Worm (Caenorhabditis elegans): ENCODE measurements around the gene del-9.

DNA sequence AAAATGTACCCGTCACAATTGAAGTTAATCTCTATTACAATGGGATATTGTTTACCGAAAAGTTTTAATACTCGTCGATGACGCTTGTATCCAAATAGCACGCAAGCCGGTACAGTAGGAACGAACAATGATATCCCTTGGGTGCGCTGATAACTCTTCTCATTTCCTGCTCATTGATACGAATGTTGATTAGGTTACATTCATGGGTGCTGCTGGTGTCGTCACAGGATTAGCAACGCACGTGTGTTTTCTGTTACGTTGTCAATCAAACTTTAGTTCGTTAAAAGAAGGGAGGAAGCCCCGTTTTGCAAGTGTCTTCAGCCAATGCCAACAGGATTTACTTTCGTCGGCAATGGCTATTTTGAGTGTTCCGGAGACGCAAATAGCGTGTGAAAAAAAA, 33.7 kb downstream of the del-9 start:
- no peak for TF ChIP-seq blmp-1 (tag; optimal IDR thresholded peaks at IDR 0.05)
- no peak for TF ChIP-seq nhr-2 (tag; optimal IDR thresholded peaks at IDR 0.05)
- TF ChIP-seq nhr-12 (tag; optimal IDR thresholded peaks at IDR 0.05): no peak
- no peak for TF ChIP-seq ceh-43 (GFP tag; optimal IDR thresholded peaks at IDR 0.05)
- TF ChIP-seq unc-39 (tag; optimal IDR thresholded peaks at IDR 0.05): no peak
- no peak for TF ChIP-seq unc-62 (GFP tag; optimal IDR thresholded peaks at IDR 0.05)
- TF ChIP-seq elt-1 (tag; optimal IDR thresholded peaks at IDR 0.05; ENCODE audit: borderline replicate concordance, insufficient read depth): no peak
- TF ChIP-seq mep-1 (tag; optimal IDR thresholded peaks at IDR 0.05): no peak

Data from whole organism, mixed stage, embryonic.